Fruit fly (Drosophila melanogaster) whole organism, embryonic: ENCODE results near the gene CG33107.

Source experiments
- Atf3 ChIP-seq: fragments of 200-800 bp; sonication (Bioruptor generic); optimal IDR thresholded peaks from 3 replicates; lab custom pipeline; 2016; ENCODE audit warnings: missing biosample characterization, missing genetic modification characterization
- BtbVII ChIP-seq: fragments of 200-800 bp; sonication (Bioruptor generic); optimal IDR thresholded peaks from 3 replicates; lab custom pipeline; 2017; ENCODE audit warnings: missing biosample characterization, mild to moderate bottlenecking, missing genetic modification characterization
- Bteb2 ChIP-seq: fragments of 200-800 bp; sonication (Bioruptor generic); optimal IDR thresholded peaks from 2 replicates; lab custom pipeline; 2016; ENCODE audit warnings: missing biosample characterization, missing genetic modification characterization
- CG11093 ChIP-seq: fragments of 200-800 bp; sonication (Bioruptor generic); IDR thresholded peaks from 3 replicates; pipeline ENCODE4 v1.3.6; 2022; ENCODE audit warnings: missing biosample characterization, missing genetic modification characterization
- CG14014 ChIP-seq: fragments of 200-800 bp; sonication (Bioruptor generic); IDR thresholded peaks from 2 replicates; pipeline ENCODE4 v1.3.6; 2022; ENCODE audit warnings: missing biosample characterization, missing genetic modification characterization
- CG14667 ChIP-seq: fragments of 200-800 bp; sonication (Bioruptor generic); IDR thresholded peaks from 2 replicates; pipeline ENCODE4 v1.3.6; 2022; ENCODE audit warnings: missing biosample characterization, missing genetic modification characterization
- CG15514 ChIP-seq: fragments of 200-800 bp; sonication (Bioruptor generic); optimal IDR thresholded peaks from 3 replicates; lab custom pipeline; 2017; ENCODE audit warnings: missing biosample characterization, missing genetic modification characterization, mild to moderate bottlenecking, moderate library complexity, missing genetic modification reagents
- CG17359 ChIP-seq: fragments of 200-800 bp; sonication (Bioruptor generic); optimal IDR thresholded peaks from 3 replicates; lab custom pipeline; 2018; ENCODE audit warnings: missing biosample characterization, mild to moderate bottlenecking, missing genetic modification characterization, moderate library complexity
- CG17385 ChIP-seq: fragments of 200-800 bp; sonication (Bioruptor generic); optimal IDR thresholded peaks from 3 replicates; lab custom pipeline; 2018; ENCODE audit warnings: missing biosample characterization, mild to moderate bottlenecking, missing genetic modification characterization
- CG1792 ChIP-seq: fragments of 200-800 bp; sonication (Bioruptor generic); optimal IDR thresholded peaks from 2 replicates; lab custom pipeline; 2016; ENCODE audit warnings: missing biosample characterization, missing genetic modification characterization
- CG18764 ChIP-seq: fragments of 200-800 bp; sonication (Bioruptor generic); optimal IDR thresholded peaks from 3 replicates; lab custom pipeline; 2016; ENCODE audit warnings: missing biosample characterization, missing genetic modification characterization
- CG31365 ChIP-seq: fragments of 200-800 bp; sonication (Bioruptor generic); optimal IDR thresholded peaks from 2 replicates; lab custom pipeline; 2018; ENCODE audit warnings: missing biosample characterization, mild to moderate bottlenecking, missing genetic modification characterization
- CG3281 ChIP-seq: fragments of 200-800 bp; sonication (Bioruptor generic); optimal IDR thresholded peaks from 3 replicates; lab custom pipeline; 2017; ENCODE audit warnings: missing biosample characterization, mild to moderate bottlenecking, missing genetic modification characterization
- CG33213 ChIP-seq: fragments of 200-800 bp; sonication (Bioruptor generic); optimal IDR thresholded peaks from 3 replicates; lab custom pipeline; 2016; ENCODE audit warnings: missing biosample characterization, missing genetic modification characterization
- CG4360 ChIP-seq: fragments of 200-800 bp; sonication (Bioruptor generic); IDR thresholded peaks from 2 replicates; pipeline ENCODE4 v1.3.6; 2022; ENCODE audit warnings: missing biosample characterization, missing genetic modification characterization
- CG4424 ChIP-seq: fragments of 200-800 bp; sonication (Bioruptor generic); optimal IDR thresholded peaks from 3 replicates; lab custom pipeline; 2016; ENCODE audit warnings: missing biosample characterization, missing genetic modification characterization
- CG4820 ChIP-seq: fragments of 200-800 bp; sonication (Bioruptor generic); optimal IDR thresholded peaks from 3 replicates; lab custom pipeline; 2016; ENCODE audit warnings: missing biosample characterization, missing genetic modification characterization
- CG6254 ChIP-seq: fragments of 200-800 bp; sonication (Bioruptor generic); optimal IDR thresholded peaks from 3 replicates; lab custom pipeline; 2017; ENCODE audit warnings: mild to moderate bottlenecking, missing biosample characterization, missing genetic modification reagents, missing genetic modification characterization
- CG6813 ChIP-seq: fragments of 200-800 bp; sonication (Bioruptor generic); optimal IDR thresholded peaks from 2 replicates; lab custom pipeline; 2017; ENCODE audit warnings: missing biosample characterization, missing genetic modification characterization, mild to moderate bottlenecking, moderate library complexity, missing genetic modification reagents
- CG7357 ChIP-seq: fragments of 200-800 bp; sonication (Bioruptor generic); IDR thresholded peaks from 3 replicates; pipeline ENCODE4 v1.3.6; 2022; ENCODE audit warnings: missing biosample characterization, missing genetic modification characterization
- CG7839 ChIP-seq: fragments of 200-800 bp; sonication (Bioruptor generic); optimal IDR thresholded peaks from 3 replicates; lab custom pipeline; 2018; ENCODE audit warnings: missing biosample characterization, mild to moderate bottlenecking, missing genetic modification characterization, moderate library complexity
- CG8765 ChIP-seq: fragments of 200-800 bp; sonication (Bioruptor generic); IDR thresholded peaks from 2 replicates; pipeline ENCODE4 v1.3.6; 2022; ENCODE audit warnings: missing biosample characterization, missing genetic modification characterization
- CG9932 ChIP-seq: fragments of 200-800 bp; sonication (Bioruptor generic); IDR thresholded peaks from 2 replicates; pipeline ENCODE4 v1.3.6; 2022; ENCODE audit warnings: missing biosample characterization, missing genetic modification characterization
- Eip74EF ChIP-seq, 2 experiments: fragments of 200-800 bp in 1 of 2; fragments of >200 bp in 1 of 2; sonication (Bioruptor generic) in 1 of 2; optimal IDR thresholded peaks; 2 replicates each; lab custom pipeline; 2017 to 2019; ENCODE audit warnings: missing biosample characterization in 2 of 2, missing genetic modification characterization in 2 of 2, mild to moderate bottlenecking in 1 of 2, moderate library complexity in 1 of 2
- MBD-R2 ChIP-seq: fragments of 200-800 bp; sonication (Bioruptor generic); IDR thresholded peaks from 2 replicates; pipeline ENCODE4 v1.3.6; 2022; ENCODE audit warnings: missing biosample characterization, missing genetic modification characterization
- Nf-YB ChIP-seq: fragments of 200-800 bp; sonication (Bioruptor generic); optimal IDR thresholded peaks from 3 replicates; lab custom pipeline; 2019; ENCODE audit warnings: missing biosample characterization, mild to moderate bottlenecking, missing genetic modification characterization, moderate library complexity
- Opbp ChIP-seq: fragments of 200-800 bp; sonication (Bioruptor generic); IDR thresholded peaks from 3 replicates; pipeline ENCODE4 v1.3.6; 2022; ENCODE audit warnings: missing biosample characterization, missing genetic modification characterization; ENCODE audit not compliant: partially characterized antibody
- Rx ChIP-seq: fragments of 200-800 bp; sonication (Bioruptor generic); IDR thresholded peaks from 2 replicates; pipeline ENCODE4 v1.3.6; 2022; ENCODE audit warnings: missing biosample characterization, missing genetic modification characterization
- Side ChIP-seq: fragments of 200-800 bp; sonication (Bioruptor generic); optimal IDR thresholded peaks from 2 replicates; lab custom pipeline; 2016; ENCODE audit warnings: missing biosample characterization, missing genetic modification characterization
- Sry-β ChIP-seq: fragments of 200-800 bp; sonication (Bioruptor generic); optimal IDR thresholded peaks from 2 replicates; lab custom pipeline; 2018; ENCODE audit warnings: missing biosample characterization, mild to moderate bottlenecking, missing genetic modification characterization, moderate library complexity
- Sry-δ ChIP-seq: fragments of 200-800 bp; sonication (Bioruptor generic); optimal IDR thresholded peaks from 2 replicates; lab custom pipeline; 2016; ENCODE audit warnings: missing biosample characterization, missing genetic modification characterization
- YL-1 ChIP-seq: fragments of 200-800 bp; sonication (Bioruptor generic); optimal IDR thresholded peaks from 3 replicates; lab custom pipeline; 2017; ENCODE audit warnings: missing biosample characterization, mild to moderate bottlenecking, missing genetic modification characterization
- ac ChIP-seq: fragments of 200-800 bp; sonication (Bioruptor generic); optimal IDR thresholded peaks from 3 replicates; lab custom pipeline; 2017; ENCODE audit warnings: missing biosample characterization, mild to moderate bottlenecking, missing genetic modification characterization
- br ChIP-seq: fragments of >200 bp; optimal IDR thresholded peaks from 2 replicates; lab custom pipeline; 2017
- cg ChIP-seq: fragments of 200-800 bp; sonication (Bioruptor generic); optimal IDR thresholded peaks from 3 replicates; lab custom pipeline; 2019; ENCODE audit warnings: missing biosample characterization, mild to moderate bottlenecking, missing genetic modification characterization, moderate library complexity
- ci ChIP-seq: fragments of 200-800 bp; sonication (Bioruptor generic); IDR thresholded peaks from 3 replicates; pipeline ENCODE4 v1.3.6; 2022; ENCODE audit warnings: missing biosample characterization, missing genetic modification characterization
- corto ChIP-seq: fragments of 200-800 bp; sonication (Bioruptor generic); optimal IDR thresholded peaks from 2 replicates; lab custom pipeline; 2016; ENCODE audit warnings: missing biosample characterization, mild to moderate bottlenecking, missing genetic modification characterization, moderate library complexity
- dysf ChIP-seq: fragments of 200-800 bp; sonication (Bioruptor generic); IDR thresholded peaks from 3 replicates; pipeline ENCODE4 v1.3.6; 2022; ENCODE audit warnings: missing biosample characterization, missing genetic modification characterization
- fd64A ChIP-seq: fragments of 200-800 bp; sonication (Bioruptor generic); optimal IDR thresholded peaks from 3 replicates; lab custom pipeline; 2018; ENCODE audit warnings: missing biosample characterization, mild to moderate bottlenecking, missing genetic modification characterization
- kah ChIP-seq: fragments of 200-800 bp; sonication (Bioruptor generic); optimal IDR thresholded peaks from 2 replicates; lab custom pipeline; 2018; ENCODE audit warnings: missing biosample characterization, mild to moderate bottlenecking, missing genetic modification characterization
- nerfin-1 ChIP-seq: fragments of 200-800 bp; sonication (Bioruptor generic); optimal IDR thresholded peaks from 3 replicates; lab custom pipeline; 2019; ENCODE audit warnings: missing biosample characterization, mild to moderate bottlenecking, missing genetic modification characterization, moderate library complexity
- p53 ChIP-seq: fragments of 200-800 bp; sonication (Bioruptor generic); optimal IDR thresholded peaks from 2 replicates; lab custom pipeline; 2016; ENCODE audit warnings: missing biosample characterization, missing genetic modification characterization
- pita ChIP-seq: fragments of 200-800 bp; sonication (Bioruptor generic); optimal IDR thresholded peaks from 2 replicates; lab custom pipeline; 2017; ENCODE audit warnings: missing biosample characterization, mild to moderate bottlenecking, missing genetic modification characterization
- slp2 ChIP-seq: fragments of 200-800 bp; sonication (Bioruptor generic); optimal IDR thresholded peaks from 2 replicates; lab custom pipeline; 2016; ENCODE audit warnings: missing biosample characterization, missing genetic modification characterization
- sr ChIP-seq: fragments of 200-800 bp; sonication (Bioruptor generic); IDR thresholded peaks from 3 replicates; pipeline ENCODE4 v1.3.6; 2022; ENCODE audit warnings: missing biosample characterization, missing genetic modification characterization
- sug ChIP-seq: fragments of 200-800 bp; optimal IDR thresholded peaks from 2 replicates; lab custom pipeline; 2019; ENCODE audit warnings: missing biosample characterization, mild to moderate bottlenecking, missing genetic modification characterization, moderate library complexity
- toy ChIP-seq: fragments of 200-800 bp; sonication (Bioruptor generic); IDR thresholded peaks from 2 replicates; pipeline ENCODE4 v1.3.6; 2022; ENCODE audit warnings: missing biosample characterization, missing genetic modification characterization
- vnd ChIP-seq: fragments of 200-800 bp; sonication (Bioruptor generic); IDR thresholded peaks from 3 replicates; pipeline ENCODE4 v1.3.6; 2022; ENCODE audit warnings: missing biosample characterization, missing genetic modification characterization; ENCODE audit not compliant: partially characterized antibody
- vvl ChIP-seq: fragments of 200-800 bp; sonication (Bioruptor generic); IDR thresholded peaks from 2 replicates; pipeline ENCODE4 v1.3.6; 2022; ENCODE audit warnings: missing biosample characterization, missing genetic modification characterization
- wek ChIP-seq: fragments of 200-800 bp; sonication (Bioruptor generic); optimal IDR thresholded peaks from 3 replicates; lab custom pipeline; 2018; ENCODE audit warnings: missing biosample characterization, mild to moderate bottlenecking, missing genetic modification characterization, moderate library complexity
- z ChIP-seq: fragments of 200-800 bp; sonication (Bioruptor generic); IDR thresholded peaks from 3 replicates; pipeline ENCODE4 v1.3.6; 2022; ENCODE audit warnings: missing biosample characterization, missing genetic modification characterization

CG33107 gene

dm6 chr3R:22624737-22625136 lies 40.2 kb upstream of the CG33107 start (continued):
- TF ChIP-seq slp2 (GFP tag; lab: Kevin White, UChicago) (peak; percentile 40), ci (GFP tag; lab: Robert Waterston, UW) (peak; percentile 91), CG6813 (GFP tag; lab: Kevin White, UChicago) (peak; percentile 40), CG4820 (peak; percentile 48), Eip74EF (GFP tag; optimal IDR thresholded peaks at IDR 0.05; lab: Kevin White, UChicago) (no peak), Sry-δ (GFP tag; lab: Kevin White, UChicago) (peak; percentile 1), CG14014 (GFP tag; lab: Robert Waterston, UW) (peak; percentile 74), CG11093 (GFP tag; lab: Robert Waterston, UW) (no peak; the same call in 2 of the 3 replicates), nerfin-1 (tag; lab: Kevin White, UChicago) (peak; percentile 11), cg (GFP tag; lab: Kevin White, UChicago) (no peak), CG7357 (GFP tag; lab: Robert Waterston, UW) (0 out of 3 replicates have a peak, but pooled peaks have one; percentile 39), dysf (GFP tag; lab: Robert Waterston, UW) (peak; percentile 71), br (no peak), CG9932 (peak; percentile 63), vnd (GFP tag; lab: Robert Waterston, UW) (no peak), Sry-β (no peak), CG4360 (GFP tag; lab: Robert Waterston, UW) (no peak), Nf-YB (GFP tag; lab: Kevin White, UChicago) (no peak), Opbp (GFP tag; lab: Robert Waterston, UW) (no peak), CG1792 (GFP tag; lab: Kevin White, UChicago) (peak; percentile 29), sug (tag; lab: Kevin White, UChicago) (no peak), CG17385 (peak; percentile 56), wek (GFP tag; lab: Kevin White, UChicago) (no peak), CG18764 (no peak), Side (GFP tag; lab: Kevin White, UChicago) (no peak), CG6254 (GFP tag; lab: Kevin White, UChicago) (peak; percentile 26), CG4424 (peak; percentile 77), toy (GFP tag; lab: Robert Waterston, UW) (no peak), fd64A (GFP tag; lab: Kevin White, UChicago) (no peak), CG14667 (GFP tag; lab: Robert Waterston, UW) (peak; percentile 53; the same call in 1 of the 2 replicates), pita (GFP tag; lab: Kevin White, UChicago) (no peak), corto (GFP tag; lab: Kevin White, UChicago) (peak; percentile 13), vvl (peak; percentile 85), Atf3 (GFP tag; lab: Kevin White, UChicago) (peak; percentile 26), z (no peak), CG8765 (GFP tag; lab: Robert Waterston, UW) (no peak), sr (GFP tag; lab: Robert Waterston, UW) (peak; percentile 27; the same call in 1 of the 3 replicates), BtbVII (GFP tag; lab: Kevin White, UChicago) (no peak), p53 (peak; percentile 14), CG15514 (GFP tag; lab: Kevin White, UChicago) (peak; percentile 43), MBD-R2 (peak; percentile 25; the same call in 1 of the 2 replicates), ac (no peak), YL-1 (no peak), kah (GFP tag; lab: Kevin White, UChicago) (peak; percentile 17), CG33213 (GFP tag; lab: Kevin White, UChicago) (peak; percentile 56), CG31365 (no peak), CG3281 (GFP tag; lab: Kevin White, UChicago) (peak; percentile 28), Rx (GFP tag; lab: Robert Waterston, UW) (peak; percentile 74), CG17359 (tag; lab: Kevin White, UChicago) (peak; percentile 77), Bteb2 (GFP tag; lab: Kevin White, UChicago) (no peak), CG7839 (no peak)
